Worm (Caenorhabditis elegans) whole organism, L3 larva: ENCODE results near the gene srx-112.

Source experiments
- R02D3.7 ChIP-seq: fragments of 150-350 bp; optimal IDR thresholded peaks from 2 replicates; lab custom pipeline; 2014; ENCODE audit warnings: missing biosample characterization, missing genetic modification characterization
- ZK546.5 ChIP-seq: sonication (generic microtip); optimal IDR thresholded peaks from 2 replicates; lab custom pipeline; 2017; ENCODE audit warnings: missing biosample characterization, missing genetic modification characterization
- aly-2 ChIP-seq: fragments of 150-350 bp; optimal IDR thresholded peaks from 2 replicates; lab custom pipeline; 2014; ENCODE audit warnings: missing biosample characterization, missing genetic modification characterization
- ama-1 ChIP-seq: fragments of 150-350 bp; optimal IDR thresholded peaks from 2 replicates; lab custom pipeline; 2018
- ceh-16 ChIP-seq: sonication (generic microtip); optimal IDR thresholded peaks from 2 replicates; lab custom pipeline; 2017; ENCODE audit warnings: missing biosample characterization, missing genetic modification characterization
- ceh-28 ChIP-seq: fragments of 150-350 bp; optimal IDR thresholded peaks from 2 replicates; lab custom pipeline; 2014; ENCODE audit warnings: missing biosample characterization, missing genetic modification reagents, missing genetic modification characterization
- ceh-82 ChIP-seq: fragments of 150-350 bp; optimal IDR thresholded peaks from 2 replicates; lab custom pipeline; 2014; ENCODE audit warnings: missing biosample characterization, missing genetic modification characterization
- ceh-9 ChIP-seq: sonication (generic microtip); optimal IDR thresholded peaks from 2 replicates; lab custom pipeline; 2018; ENCODE audit warnings: missing biosample characterization, missing genetic modification characterization
- daf-12 ChIP-seq: fragments of 150-350 bp; optimal IDR thresholded peaks from 2 replicates; lab custom pipeline; 2014; ENCODE audit warnings: missing biosample characterization, missing genetic modification reagents, missing genetic modification characterization
- egl-27 ChIP-seq: sonication (generic microtip); optimal IDR thresholded peaks from 4 replicates; lab custom pipeline; 2017; ENCODE audit warnings: missing biosample characterization, missing genetic modification reagents, missing genetic modification characterization
- elt-1 ChIP-seq: fragments of 150-350 bp; optimal IDR thresholded peaks from 2 replicates; lab custom pipeline; 2014; ENCODE audit warnings: missing biosample characterization, missing genetic modification characterization
- elt-2 ChIP-seq: sonication (generic microtip); optimal IDR thresholded peaks from 2 replicates; lab custom pipeline; 2016; ENCODE audit warnings: missing genetic modification reagents, mild to moderate bottlenecking, missing genetic modification characterization, missing compliant biosample characterization
- eor-1 ChIP-seq, 2 experiments: fragments of 150-350 bp; optimal IDR thresholded peaks; 2 replicates each; lab custom pipeline; 2014 to 2018; ENCODE audit warnings: missing biosample characterization in 2 of 2, missing genetic modification characterization in 2 of 2
- fos-1 ChIP-seq: fragments of 150-350 bp; optimal IDR thresholded peaks from 2 replicates; lab custom pipeline; 2014; ENCODE audit warnings: missing biosample characterization, missing genetic modification characterization
- hmg-11 ChIP-seq: sonication (generic microtip); optimal IDR thresholded peaks from 2 replicates; lab custom pipeline; 2016; ENCODE audit warnings: missing genetic modification characterization, missing compliant biosample characterization
- lin-15B ChIP-seq: fragments of 150-350 bp; optimal IDR thresholded peaks from 2 replicates; lab custom pipeline; 2014; ENCODE audit warnings: missing biosample characterization, missing genetic modification characterization
- lin-39 ChIP-seq: fragments of 150-350 bp; optimal IDR thresholded peaks from 2 replicates; lab custom pipeline; 2018; ENCODE audit warnings: missing biosample characterization, missing genetic modification reagents, missing genetic modification characterization
- lsy-12 ChIP-seq: sonication (generic microtip); optimal IDR thresholded peaks from 2 replicates; lab custom pipeline; 2016; ENCODE audit warnings: mild to moderate bottlenecking, missing genetic modification characterization, missing compliant biosample characterization
- mml-1 ChIP-seq: fragments of 150-350 bp; sonication (generic microtip); optimal IDR thresholded peaks from 3 replicates; lab custom pipeline; 2014; ENCODE audit warnings: missing biosample characterization, missing genetic modification characterization
- nfya-1 ChIP-seq: sonication (generic microtip); optimal IDR thresholded peaks from 2 replicates; lab custom pipeline; 2017; ENCODE audit warnings: missing genetic modification characterization, mild to moderate bottlenecking, missing compliant biosample characterization, antibody characterized with exemption, moderate library complexity; ENCODE audit not compliant: insufficient read depth
- nhr-12 ChIP-seq: fragments of 150-350 bp; optimal IDR thresholded peaks from 2 replicates; lab custom pipeline; 2014; ENCODE audit warnings: missing biosample characterization, missing genetic modification characterization
- nhr-237 ChIP-seq: fragments of 150-350 bp; optimal IDR thresholded peaks from 2 replicates; lab custom pipeline; 2014; ENCODE audit warnings: missing biosample characterization, missing genetic modification characterization
- nhr-25 ChIP-seq: sonication (generic microtip); optimal IDR thresholded peaks from 2 replicates; lab custom pipeline; 2017; ENCODE audit warnings: missing biosample characterization, missing genetic modification characterization
- nhr-43 ChIP-seq: sonication (generic microtip); optimal IDR thresholded peaks from 2 replicates; lab custom pipeline; 2016; ENCODE audit warnings: mild to moderate bottlenecking, missing genetic modification characterization, missing compliant biosample characterization; ENCODE audit not compliant: poor library complexity, severe bottlenecking
- nhr-67 ChIP-seq: fragments of 150-350 bp; optimal IDR thresholded peaks from 2 replicates; lab custom pipeline; 2014; ENCODE audit warnings: missing biosample characterization, missing genetic modification characterization
- nhr-76 ChIP-seq: fragments of 150-350 bp; sonication (generic microtip); optimal IDR thresholded peaks from 5 replicates; lab custom pipeline; 2014; ENCODE audit warnings: missing biosample characterization, missing genetic modification characterization
- pha-4 ChIP-seq: fragments of 150-350 bp; optimal IDR thresholded peaks from 2 replicates; lab custom pipeline; 2014; ENCODE audit warnings: missing biosample characterization, missing genetic modification reagents, missing genetic modification characterization
- pqm-1 ChIP-seq: fragments of 150-350 bp; optimal IDR thresholded peaks from 2 replicates; lab custom pipeline; 2017; ENCODE audit warnings: missing biosample characterization, missing genetic modification characterization, inconsistent platforms
- sea-2 ChIP-seq: fragments of 150-350 bp; sonication (generic microtip); optimal IDR thresholded peaks from 4 replicates; lab custom pipeline; 2014; ENCODE audit warnings: missing biosample characterization, missing genetic modification reagents, missing genetic modification characterization
- skn-1 ChIP-seq: fragments of 150-350 bp; optimal IDR thresholded peaks from 2 replicates; lab custom pipeline; 2014; ENCODE audit warnings: missing biosample characterization, missing genetic modification characterization
- unc-39 ChIP-seq: sonication (generic microtip); optimal IDR thresholded peaks from 4 replicates; lab custom pipeline; 2017; ENCODE audit warnings: missing biosample characterization, missing genetic modification characterization
- zag-1 ChIP-seq: fragments of 150-350 bp; optimal IDR thresholded peaks from 2 replicates; lab custom pipeline; 2014; ENCODE audit warnings: missing biosample characterization, missing genetic modification characterization
- ztf-4 ChIP-seq: fragments of 150-350 bp; optimal IDR thresholded peaks from 2 replicates; lab custom pipeline; 2014; ENCODE audit warnings: missing biosample characterization, missing genetic modification characterization

Gene srx-112

DNA sequence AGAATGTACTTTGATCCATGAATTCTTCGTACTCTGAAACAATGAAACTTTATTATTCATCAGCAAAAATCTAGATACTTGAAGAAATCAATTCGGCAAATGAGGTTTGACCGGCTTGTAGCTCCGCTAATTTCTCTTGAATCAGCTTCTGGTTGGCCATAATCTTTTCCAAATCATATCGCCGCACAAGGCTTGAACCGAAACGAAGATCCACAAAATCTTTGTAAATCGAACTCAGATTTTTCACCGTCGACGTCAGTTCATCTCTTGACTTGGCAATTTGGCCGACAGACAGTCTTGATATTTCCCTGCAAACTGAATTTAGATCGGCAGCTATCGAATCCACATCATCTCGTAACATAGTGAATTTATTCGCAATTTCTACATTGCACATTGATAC lies 41.1 kb upstream of the srx-112 start:
- TF ChIP-seq nhr-67 (tag; lab: Kevin White, UChicago): no peak
- TF ChIP-seq nhr-76 (tag; lab: Kevin White, UChicago): no peak
- no peak for TF ChIP-seq ceh-28
- TF ChIP-seq ceh-9: no peak
- TF ChIP-seq skn-1 (tag; lab: Kevin White, UChicago): no peak
- no peak for TF ChIP-seq nhr-237 (tag; lab: Kevin White, UChicago)
- no peak for TF ChIP-seq nhr-43 (tag; lab: Kevin White, UChicago)
- no peak for TF ChIP-seq nhr-12 (tag; lab: Kevin White, UChicago)
- no peak for TF ChIP-seq R02D3.7 (tag; lab: Kevin White, UChicago)
- TF ChIP-seq zag-1 (tag; lab: Kevin White, UChicago): no peak
- TF ChIP-seq nfya-1 (tag; lab: Kevin White, UChicago): no peak
- no peak for TF ChIP-seq elt-1

DNA sequence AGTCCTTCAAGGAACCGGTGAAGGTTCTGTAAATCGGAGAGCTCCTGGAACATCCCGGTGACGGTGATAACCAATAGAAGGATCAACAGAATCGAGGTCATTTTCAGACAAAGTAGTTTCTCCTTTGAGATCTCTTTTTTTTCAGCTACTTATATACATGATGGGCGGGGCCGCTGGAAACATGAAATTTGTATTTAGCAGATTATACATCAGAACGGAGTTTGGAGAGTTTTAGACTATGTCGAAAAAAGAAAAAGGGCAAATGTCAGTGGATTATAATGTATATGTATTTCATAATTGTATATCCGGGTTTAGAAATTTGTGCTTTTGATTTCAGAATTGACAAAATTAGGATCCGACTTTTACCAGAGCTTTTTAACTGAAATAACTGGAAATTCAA lies 38.8 kb upstream of the srx-112 start, which contains the start of gene ins-32:
Gene ins-32, minus strand, starts transcription at position 101 of the 400 bp plus-strand sequence.
- TF ChIP-seq ama-1 (no peak), nhr-25 (tag; lab: Kevin White, UChicago) (no peak), ceh-82 (tag; lab: Kevin White, UChicago) (no peak), pha-4 (tag; lab: Kevin White, UChicago) (no peak), ceh-9 (no peak), nfya-1 (tag; lab: Kevin White, UChicago) (no peak), unc-39 (tag; lab: Kevin White, UChicago) (no peak), lin-39 (tag; lab: Kevin White, UChicago) (no peak), sea-2 (GFP tag; lab: Kevin White, UChicago) (no peak), aly-2 (tag; lab: Kevin White, UChicago) (no peak)

- TF ChIP-seq eor-1 (tag; optimal IDR thresholded peaks at IDR 0.05; lab: Kevin White, UChicago) (no peak), skn-1 (tag; lab: Kevin White, UChicago) (no peak), R02D3.7 (tag; lab: Kevin White, UChicago) (no peak), fos-1 (tag; lab: Kevin White, UChicago) (no peak), lsy-12 (tag; lab: Kevin White, UChicago) (no peak), ZK546.5 (tag; lab: Kevin White, UChicago) (no peak), lin-15B (no peak), nhr-12 (tag; lab: Kevin White, UChicago) (no peak), ceh-9 (no peak), nhr-76 (tag; lab: Kevin White, UChicago) (no peak), ztf-4 (tag; lab: Kevin White, UChicago) (no peak), nhr-25 (tag; lab: Kevin White, UChicago) (no peak), ceh-28 (no peak), unc-39 (tag; lab: Kevin White, UChicago) (no peak)
Observed at ce11 chrII:3795323-3795722, 30.9 kb upstream of the srx-112 start, which contains the start of gene Y8A9A.2. Gene Y8A9A.2, plus strand, starts transcription at chrII:3795623.

ce11 chrII:3793336-3793735 lies 28.9 kb upstream of the srx-112 start, which contains the start of gene fbxb-99:
Gene fbxb-99, minus strand, starts transcription at chrII:3793436.
- TF ChIP-seq skn-1 (tag; lab: Kevin White, UChicago) (no peak), egl-27 (tag; lab: Kevin White, UChicago) (no peak), daf-12 (no peak), ceh-16 (no peak), elt-2 (no peak), nhr-12 (tag; lab: Kevin White, UChicago) (no peak), hmg-11 (tag; lab: Kevin White, UChicago) (no peak), mml-1 (tag; lab: Kevin White, UChicago) (no peak), ama-1 (no peak)

DNA sequence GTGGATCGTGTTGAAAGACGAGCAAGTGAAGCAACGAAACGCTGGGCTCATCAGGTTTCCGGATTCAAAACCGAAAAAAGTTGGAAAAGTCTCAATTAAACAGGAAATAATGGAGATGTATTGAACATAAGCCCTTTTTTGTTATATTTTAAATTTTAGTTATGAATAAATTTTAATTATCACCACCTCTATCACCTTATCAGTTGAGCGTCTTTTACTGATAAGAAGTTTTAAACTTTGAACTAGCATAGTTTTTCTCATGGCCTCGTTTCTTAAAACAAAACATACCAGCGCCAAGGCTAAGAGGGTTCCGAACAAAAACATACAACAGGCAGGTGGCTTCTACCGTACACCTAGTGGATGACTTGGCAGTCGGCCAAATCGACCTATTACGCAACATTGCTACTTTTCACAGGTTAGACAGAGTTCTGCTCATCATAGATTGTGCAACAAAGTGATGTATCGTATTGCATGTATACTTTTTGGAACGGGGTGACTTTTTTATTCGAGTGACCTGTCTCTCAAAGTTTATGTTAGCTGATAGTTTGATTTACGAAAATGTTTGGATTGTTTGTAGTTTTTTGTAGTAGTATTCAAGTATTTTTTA lies 24.1 kb upstream of the srx-112 start:
- peak; percentile 58 for TF ChIP-seq elt-2
- no peak for TF ChIP-seq unc-39 (tag; lab: Kevin White, UChicago)
- TF ChIP-seq nhr-76 (tag; lab: Kevin White, UChicago): no peak
- TF ChIP-seq pqm-1 (tag; lab: Kevin White, UChicago): peak; percentile 7
- TF ChIP-seq, all 47 proteins: peak for 2
